Worm (Caenorhabditis elegans): ENCODE measurements around the gene ZC513.14.

DNA sequence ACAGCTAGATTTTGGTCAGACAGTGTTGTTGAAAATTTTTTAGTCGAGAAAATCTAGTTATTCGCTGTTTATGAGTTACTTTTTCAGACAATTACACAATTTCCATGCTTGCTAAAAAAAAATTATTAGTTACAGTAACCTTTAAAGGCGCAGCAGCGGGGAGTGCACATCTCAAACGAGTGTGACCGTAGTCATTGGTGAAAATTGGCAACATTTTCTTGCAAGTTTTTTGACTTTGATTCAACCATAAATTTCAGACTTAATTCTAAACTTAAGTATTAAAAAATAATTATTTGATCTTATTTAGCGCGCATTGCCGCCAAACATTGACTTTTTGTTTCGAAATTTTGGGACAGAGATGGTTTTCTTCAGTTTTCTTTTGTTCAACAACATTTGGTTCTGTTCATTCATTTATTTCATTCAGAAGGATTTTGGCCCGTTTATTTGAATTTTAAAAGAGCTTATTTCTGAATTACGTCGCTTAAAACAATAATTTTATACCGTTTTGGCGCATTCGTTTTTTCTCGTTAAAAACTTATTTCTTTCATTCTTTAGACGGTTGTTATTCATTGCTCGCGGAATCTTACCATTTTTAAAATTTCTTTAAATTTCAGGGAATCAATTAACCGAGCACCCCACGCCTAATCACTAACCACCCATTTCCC lies 6.9 kb downstream of the ZC513.14 start, which contains the start of gene oma-2:
- no peak for TF ChIP-seq him-1 (tag; optimal IDR thresholded peaks at IDR 0.05)
- no peak for TF ChIP-seq W03F9.2 (tag; optimal IDR thresholded peaks at IDR 0.05)
- TF ChIP-seq dao-5 (tag; optimal IDR thresholded peaks at IDR 0.05): no peak
